Worm (Caenorhabditis elegans) whole organism, mixed stage, embryonic: Measurements from ENCODE around the gene hpx-2.

ENCODE experiments used
- bed-3 ChIP-seq: fragments of 200-800 bp; sonication (Bioruptor generic); optimal IDR thresholded peaks from 3 replicates; lab custom pipeline; 2018; ENCODE audit warnings: mild to moderate bottlenecking, missing genetic modification characterization, moderate library complexity, missing compliant biosample characterization
- blmp-1 ChIP-seq: fragments of 150-350 bp; optimal IDR thresholded peaks from 2 replicates; lab custom pipeline; 2014; ENCODE audit warnings: missing biosample characterization, missing genetic modification characterization
- ceh-39 ChIP-seq: fragments of 150-350 bp; optimal IDR thresholded peaks from 2 replicates; lab custom pipeline; 2014; ENCODE audit warnings: missing biosample characterization, missing genetic modification characterization
- ceh-43 ChIP-seq: fragments of 200-800 bp; sonication (Bioruptor generic); optimal IDR thresholded peaks from 2 replicates; lab custom pipeline; 2018; ENCODE audit warnings: mild to moderate bottlenecking, missing genetic modification characterization, moderate library complexity, missing compliant biosample characterization
- ceh-83 ChIP-seq: fragments of 200-800 bp; sonication (Bioruptor generic); optimal IDR thresholded peaks from 2 replicates; lab custom pipeline; 2018; ENCODE audit warnings: mild to moderate bottlenecking, missing genetic modification characterization, missing compliant biosample characterization
- cnd-1 ChIP-seq: fragments of 200-800 bp; sonication (Bioruptor generic); optimal IDR thresholded peaks from 2 replicates; lab custom pipeline; 2018; ENCODE audit warnings: mild to moderate bottlenecking, missing genetic modification characterization, missing compliant biosample characterization
- drap-1 ChIP-seq: fragments of 200-800 bp; sonication (Bioruptor generic); optimal IDR thresholded peaks from 3 replicates; lab custom pipeline; 2018; ENCODE audit warnings: mild to moderate bottlenecking, missing genetic modification characterization, missing compliant biosample characterization
- elt-1 ChIP-seq: sonication (generic microtip); optimal IDR thresholded peaks from 2 replicates; lab custom pipeline; 2017; ENCODE audit warnings: missing genetic modification characterization, mild to moderate bottlenecking, missing compliant biosample characterization, antibody characterized with exemption, moderate library complexity, borderline replicate concordance; ENCODE audit not compliant: insufficient read depth
- flh-1 ChIP-seq: fragments of 200-800 bp; sonication (Bioruptor generic); optimal IDR thresholded peaks from 2 replicates; lab custom pipeline; 2018; ENCODE audit warnings: mild to moderate bottlenecking, missing genetic modification characterization, moderate library complexity, missing compliant biosample characterization
- hlh-1 ChIP-seq: fragments of 150-350 bp; optimal IDR thresholded peaks from 2 replicates; lab custom pipeline; 2014; ENCODE audit warnings: missing biosample characterization, missing genetic modification reagents, missing genetic modification characterization
- lin-13 ChIP-seq: fragments of 150-350 bp; optimal IDR thresholded peaks from 2 replicates; lab custom pipeline; 2014; ENCODE audit warnings: missing biosample characterization, missing genetic modification characterization
- lin-32 ChIP-seq: fragments of 200-800 bp; sonication (Bioruptor generic); optimal IDR thresholded peaks from 2 replicates; lab custom pipeline; 2018; ENCODE audit warnings: mild to moderate bottlenecking, missing genetic modification characterization, missing compliant biosample characterization
- mab-5 ChIP-seq: fragments of 150-350 bp; optimal IDR thresholded peaks from 2 replicates; lab custom pipeline; 2014; ENCODE audit warnings: missing biosample characterization, missing genetic modification characterization
- mep-1 ChIP-seq: fragments of 150-350 bp; optimal IDR thresholded peaks from 2 replicates; lab custom pipeline; 2017; ENCODE audit warnings: missing biosample characterization, missing genetic modification reagents, missing genetic modification characterization, inconsistent platforms
- mls-2 ChIP-seq: sonication (generic microtip); optimal IDR thresholded peaks from 2 replicates; lab custom pipeline; 2016; ENCODE audit warnings: mild to moderate bottlenecking, missing genetic modification characterization, moderate library complexity, missing compliant biosample characterization
- nhr-12 ChIP-seq: fragments of 150-350 bp; optimal IDR thresholded peaks from 2 replicates; lab custom pipeline; 2014; ENCODE audit warnings: missing biosample characterization, missing genetic modification characterization
- nhr-2 ChIP-seq: fragments of 150-350 bp; optimal IDR thresholded peaks from 2 replicates; lab custom pipeline; 2014; ENCODE audit warnings: missing biosample characterization, missing genetic modification characterization
- nhr-28 ChIP-seq: fragments of 150-350 bp; optimal IDR thresholded peaks from 2 replicates; lab custom pipeline; 2014; ENCODE audit warnings: missing biosample characterization, missing genetic modification characterization
- nhr-76 ChIP-seq: sonication (generic microtip); optimal IDR thresholded peaks from 2 replicates; lab custom pipeline; 2017; ENCODE audit warnings: missing biosample characterization, missing genetic modification characterization
- pha-4 ChIP-seq: fragments of 150-350 bp; optimal IDR thresholded peaks from 2 replicates; lab custom pipeline; 2018; ENCODE audit warnings: missing biosample characterization, missing genetic modification reagents, missing genetic modification characterization
- sem-2 ChIP-seq: fragments of 200-800 bp; sonication (Bioruptor generic); optimal IDR thresholded peaks from 2 replicates; lab custom pipeline; 2018; ENCODE audit warnings: mild to moderate bottlenecking, missing genetic modification characterization, missing compliant biosample characterization
- snpc-4 ChIP-seq: fragments of 150-350 bp; optimal IDR thresholded peaks from 2 replicates; lab custom pipeline; 2014; ENCODE audit warnings: missing biosample characterization, missing genetic modification characterization
- sptf-1 ChIP-seq: sonication (generic microtip); optimal IDR thresholded peaks from 2 replicates; lab custom pipeline; 2017; ENCODE audit warnings: mild to moderate bottlenecking, missing genetic modification characterization, moderate library complexity, missing compliant biosample characterization
- tbx-8 ChIP-seq: fragments of 200-800 bp; sonication (Bioruptor generic); optimal IDR thresholded peaks from 2 replicates; lab custom pipeline; 2018; ENCODE audit warnings: mild to moderate bottlenecking, missing genetic modification characterization, moderate library complexity, missing compliant biosample characterization
- unc-120 ChIP-seq: sonication (generic microtip); optimal IDR thresholded peaks from 2 replicates; lab custom pipeline; 2017; ENCODE audit warnings: missing genetic modification characterization, missing compliant biosample characterization; ENCODE audit not compliant: poor library complexity, severe bottlenecking
- unc-39 ChIP-seq: fragments of 150-350 bp; optimal IDR thresholded peaks from 2 replicates; lab custom pipeline; 2014; ENCODE audit warnings: missing biosample characterization, missing genetic modification characterization
- unc-62 ChIP-seq: fragments of 150-350 bp; optimal IDR thresholded peaks from 2 replicates; lab custom pipeline; 2014; ENCODE audit warnings: missing biosample characterization, missing genetic modification reagents, missing genetic modification characterization
- zip-8 ChIP-seq: fragments of 150-350 bp; optimal IDR thresholded peaks from 2 replicates; lab custom pipeline; 2014; ENCODE audit warnings: missing biosample characterization, missing genetic modification characterization
- ztf-11 ChIP-seq: fragments of 150-350 bp; optimal IDR thresholded peaks from 2 replicates; lab custom pipeline; 2014; ENCODE audit warnings: missing biosample characterization, missing genetic modification characterization

Gene hpx-2

ce11 chrV:13827920-13828319 is 22.4 kb upstream of the hpx-2 start, which contains the start of gene nrf-5:
Gene nrf-5, plus strand, starts transcription at chrV:13828267.
- no peak for TF ChIP-seq ceh-83
- no peak for TF ChIP-seq bed-3
- TF ChIP-seq ztf-11 = no peak
- TF ChIP-seq hlh-1 = peak; percentile 64
- TF ChIP-seq drap-1 (GFP tag; lab: Kevin White, UChicago) = no peak

ce11 chrV:13830813-13831212 is 19.5 kb upstream of the hpx-2 start, which contains the start of gene str-165:
Gene str-165, plus strand, starts transcription at chrV:13831113.
- TF ChIP-seq hlh-1 (no peak), cnd-1 (tag; lab: Kevin White, UChicago) (no peak), lin-13 (no peak), unc-62 (no peak), ceh-43 (no peak), sem-2 (GFP tag; lab: Kevin White, UChicago) (no peak), blmp-1 (tag; lab: Kevin White, UChicago) (no peak), nhr-76 (tag; lab: Kevin White, UChicago) (no peak), nhr-12 (tag; lab: Kevin White, UChicago) (no peak), mep-1 (tag; lab: Kevin White, UChicago) (no peak), elt-1 (no peak), unc-39 (no peak), pha-4 (no peak), mab-5 (tag; lab: Kevin White, UChicago) (no peak)

ce11 chrV:13833951-13834350 is 16.3 kb upstream of the hpx-2 start, which contains the start of gene srx-129:
Gene srx-129, plus strand, starts transcription at chrV:13834251.
- TF ChIP-seq cnd-1 (tag; lab: Kevin White, UChicago) = no peak
- no peak for TF ChIP-seq lin-13
- TF ChIP-seq mep-1 (tag; lab: Kevin White, UChicago) = no peak
- TF ChIP-seq nhr-28 (tag; lab: Kevin White, UChicago) = no peak
- no peak for TF ChIP-seq unc-39
- no peak for TF ChIP-seq mab-5 (tag; lab: Kevin White, UChicago)
- TF ChIP-seq mls-2 = no peak
- no peak for TF ChIP-seq sptf-1 (tag; lab: Kevin White, UChicago)
- no peak for TF ChIP-seq nhr-12 (tag; lab: Kevin White, UChicago)
- no peak for TF ChIP-seq unc-120

ce11 chrV:13837173-13837572 is 13.1 kb upstream of the hpx-2 start, which contains the start of gene srx-128:
Gene srx-128, plus strand, starts transcription at chrV:13837473.
- no peak for TF ChIP-seq ceh-39 (tag; lab: Kevin White, UChicago)
- TF ChIP-seq unc-120 = no peak
- TF ChIP-seq nhr-12 (tag; lab: Kevin White, UChicago) = no peak
- no peak for TF ChIP-seq lin-13
- TF ChIP-seq ztf-11 = no peak
- TF ChIP-seq nhr-76 (tag; lab: Kevin White, UChicago) = no peak
- TF ChIP-seq snpc-4 (tag; lab: Kevin White, UChicago) = no peak
- no peak for TF ChIP-seq bed-3
- no peak for TF ChIP-seq ceh-43
- TF ChIP-seq zip-8 (tag; lab: Kevin White, UChicago) = no peak
- no peak for TF ChIP-seq mab-5 (tag; lab: Kevin White, UChicago)
- TF ChIP-seq, all 35 proteins: peak for 0

- TF ChIP-seq elt-1 (no peak), sem-2 (GFP tag; lab: Kevin White, UChicago) (no peak), mab-5 (tag; lab: Kevin White, UChicago) (no peak), sptf-1 (tag; lab: Kevin White, UChicago) (no peak)
- TF ChIP-seq, all 35 proteins: peak for 0
Measured at ce11 chrV:13839433-13839832, 10.8 kb upstream of the hpx-2 start, which contains the start of gene F55B12.10. Gene F55B12.10, plus strand, starts transcription at chrV:13839733.

ce11 chrV:13840909-13841308 is 9.4 kb upstream of the hpx-2 start, which contains the start of gene srx-17:
Gene srx-17, plus strand, starts transcription at chrV:13841209.
- TF ChIP-seq mls-2 (no peak), flh-1 (GFP tag; lab: Kevin White, UChicago) (no peak), lin-32 (GFP tag; lab: Kevin White, UChicago) (no peak), blmp-1 (tag; lab: Kevin White, UChicago) (no peak), elt-1 (no peak), nhr-2 (no peak), tbx-8 (no peak), bed-3 (no peak), nhr-28 (tag; lab: Kevin White, UChicago) (no peak), mab-5 (tag; lab: Kevin White, UChicago) (no peak), snpc-4 (tag; lab: Kevin White, UChicago) (no peak)
- TF ChIP-seq, all 35 proteins: peak for 0
